Fruit fly (Drosophila melanogaster): ENCODE data around the gene nab.

- no peak for TF ChIP-seq psq (optimal IDR thresholded peaks at IDR 0.05)
- TF ChIP-seq Myc (optimal IDR thresholded peaks at IDR 0.05): no peak
- no peak for TF ChIP-seq insv (optimal IDR thresholded peaks at IDR 0.05)
Observed at dm6 chr3L:4133724-4134678, 26.7 kb downstream of the nab start, which contains the start of gene ens.

Measured in Kc167 (cell line).